Fruit fly (Drosophila melanogaster) whole organism, embryonic: ENCODE results near the gene CG6766.

Experiments used
- ATbp ChIP-seq: fragments of 200-800 bp; sonication (Bioruptor generic); optimal IDR thresholded peaks from 2 replicates; lab custom pipeline; 2017; ENCODE audit warnings: missing biosample characterization, mild to moderate bottlenecking, missing genetic modification characterization, missing genetic modification reagents
- B-H2 ChIP-seq: fragments of 200-800 bp; sonication (Bioruptor generic); optimal IDR thresholded peaks from 2 replicates; lab custom pipeline; 2018; ENCODE audit warnings: missing biosample characterization, mild to moderate bottlenecking, missing genetic modification characterization
- CG11093 ChIP-seq: fragments of 200-800 bp; sonication (Bioruptor generic); IDR thresholded peaks from 3 replicates; pipeline ENCODE4 v1.3.6; 2022; ENCODE audit warnings: missing biosample characterization, missing genetic modification characterization
- CG12104 ChIP-seq: fragments of 200-800 bp; sonication (Bioruptor generic); optimal IDR thresholded peaks from 3 replicates; lab custom pipeline; 2016; ENCODE audit warnings: missing biosample characterization, missing genetic modification characterization
- CG12391 ChIP-seq: fragments of 200-800 bp; sonication (Bioruptor generic); optimal IDR thresholded peaks from 3 replicates; lab custom pipeline; 2018; ENCODE audit warnings: missing biosample characterization, mild to moderate bottlenecking, missing genetic modification characterization, moderate library complexity
- CG12744 ChIP-seq: fragments of 200-800 bp; sonication (Bioruptor generic); optimal IDR thresholded peaks from 2 replicates; lab custom pipeline; 2016; ENCODE audit warnings: missing biosample characterization, missing genetic modification characterization
- CG13775 ChIP-seq: fragments of 200-800 bp; sonication (Bioruptor generic); optimal IDR thresholded peaks from 3 replicates; lab custom pipeline; 2017; ENCODE audit warnings: missing biosample characterization, mild to moderate bottlenecking, missing genetic modification characterization
- CG15011 ChIP-seq: fragments of 200-800 bp; sonication (Bioruptor generic); optimal IDR thresholded peaks from 3 replicates; lab custom pipeline; 2018; ENCODE audit warnings: missing biosample characterization, mild to moderate bottlenecking, missing genetic modification characterization
- CG16813 ChIP-seq: fragments of 200-800 bp; sonication (Bioruptor generic); IDR thresholded peaks from 3 replicates; pipeline ENCODE4 v1.3.6; 2022; ENCODE audit warnings: missing biosample characterization, missing genetic modification characterization; ENCODE audit not compliant: partially characterized antibody
- CG17612 ChIP-seq: fragments of 200-800 bp; sonication (Bioruptor generic); IDR thresholded peaks from 2 replicates; pipeline ENCODE4 v1.3.6; 2022; ENCODE audit warnings: missing biosample characterization, missing genetic modification characterization
- CG2678 ChIP-seq: fragments of 200-800 bp; sonication (Bioruptor generic); optimal IDR thresholded peaks from 3 replicates; lab custom pipeline; 2019; ENCODE audit warnings: missing biosample characterization, mild to moderate bottlenecking, missing genetic modification characterization, moderate library complexity
- CG33557 ChIP-seq: fragments of 200-800 bp; sonication (Bioruptor generic); optimal IDR thresholded peaks from 2 replicates; lab custom pipeline; 2019; ENCODE audit warnings: missing biosample characterization, mild to moderate bottlenecking, missing genetic modification characterization, moderate library complexity
- CG43689 ChIP-seq: fragments of 200-800 bp; sonication (Bioruptor generic); IDR thresholded peaks from 2 replicates; pipeline ENCODE4 v1.3.6; 2022; ENCODE audit warnings: missing biosample characterization, missing genetic modification characterization
- CG6272 ChIP-seq: fragments of 200-800 bp; sonication (Bioruptor generic); IDR thresholded peaks from 2 replicates; pipeline ENCODE4 v1.3.6; 2022; ENCODE audit warnings: missing biosample characterization, missing genetic modification characterization
- CG8359 ChIP-seq: fragments of 200-800 bp; sonication (Bioruptor generic); optimal IDR thresholded peaks from 2 replicates; lab custom pipeline; 2017; ENCODE audit warnings: missing biosample characterization, mild to moderate bottlenecking, missing genetic modification characterization, borderline replicate concordance
- CG9727 ChIP-seq: fragments of 200-800 bp; sonication (Bioruptor generic); optimal IDR thresholded peaks from 3 replicates; lab custom pipeline; 2017; ENCODE audit warnings: missing biosample characterization, mild to moderate bottlenecking, missing genetic modification characterization
- CTCF ChIP-seq: fragments of 200-800 bp; sonication (Bioruptor generic); optimal IDR thresholded peaks from 2 replicates; lab custom pipeline; 2017; ENCODE audit warnings: missing biosample characterization, mild to moderate bottlenecking, missing genetic modification characterization, moderate library complexity
- D ChIP-seq, 2 experiments: fragments of 200-800 bp in 1 of 2; fragments of >200 bp in 1 of 2; sonication (Bioruptor generic) in 1 of 2; optimal IDR thresholded peaks; 2 replicates in 1 of 2; 3 replicates in 1 of 2; lab custom pipeline; 2017; ENCODE audit warnings: mild to moderate bottlenecking in 1 of 2, missing biosample characterization in 1 of 2, missing genetic modification characterization in 1 of 2, missing genetic modification reagents in 1 of 2
- Dp ChIP-seq: fragments of 200-800 bp; sonication (Bioruptor generic); optimal IDR thresholded peaks from 2 replicates; lab custom pipeline; 2018; ENCODE audit warnings: missing biosample characterization, mild to moderate bottlenecking, missing genetic modification characterization, moderate library complexity
- ERR ChIP-seq: fragments of 200-800 bp; sonication (Bioruptor generic); optimal IDR thresholded peaks from 2 replicates; lab custom pipeline; 2016; ENCODE audit warnings: missing biosample characterization, missing genetic modification characterization
- HLH3B ChIP-seq: fragments of 200-800 bp; sonication (Bioruptor generic); IDR thresholded peaks from 2 replicates; pipeline ENCODE4 v1.3.6; 2022; ENCODE audit warnings: missing biosample characterization, missing genetic modification characterization
- MTF-1 ChIP-seq: fragments of 200-800 bp; sonication (Bioruptor generic); optimal IDR thresholded peaks from 2 replicates; lab custom pipeline; 2018; ENCODE audit warnings: missing biosample characterization, mild to moderate bottlenecking, missing genetic modification characterization, borderline replicate concordance
- Med ChIP-seq: fragments of 200-800 bp; sonication (Bioruptor generic); peaks from one replicate; lab custom pipeline; 2016; ENCODE audit warnings: missing biosample characterization, missing genetic modification characterization, mild to moderate bottlenecking, inconsistent platforms, moderate library complexity
- Rx ChIP-seq: fragments of 200-800 bp; sonication (Bioruptor generic); IDR thresholded peaks from 2 replicates; pipeline ENCODE4 v1.3.6; 2022; ENCODE audit warnings: missing biosample characterization, missing genetic modification characterization
- Side ChIP-seq: fragments of 200-800 bp; sonication (Bioruptor generic); optimal IDR thresholded peaks from 2 replicates; lab custom pipeline; 2016; ENCODE audit warnings: missing biosample characterization, missing genetic modification characterization
- ab ChIP-seq: fragments of 200-800 bp; sonication (Bioruptor generic); optimal IDR thresholded peaks from 2 replicates; lab custom pipeline; 2016; ENCODE audit warnings: missing biosample characterization, missing genetic modification characterization
- abd-A ChIP-seq: fragments of 200-800 bp; sonication (Bioruptor generic); optimal IDR thresholded peaks from 3 replicates; lab custom pipeline; 2019; ENCODE audit warnings: missing biosample characterization, mild to moderate bottlenecking, missing genetic modification characterization, moderate library complexity
- ac ChIP-seq: fragments of 200-800 bp; sonication (Bioruptor generic); optimal IDR thresholded peaks from 3 replicates; lab custom pipeline; 2017; ENCODE audit warnings: missing biosample characterization, mild to moderate bottlenecking, missing genetic modification characterization
- aop ChIP-seq: fragments of 200-800 bp; sonication (Bioruptor generic); IDR thresholded peaks from 2 replicates; pipeline ENCODE4 v1.3.6; 2022; ENCODE audit warnings: missing biosample characterization, missing genetic modification characterization
- cad ChIP-seq: fragments of >200 bp; optimal IDR thresholded peaks from 2 replicates; lab custom pipeline; 2017; ENCODE audit warnings: missing biosample characterization, missing genetic modification characterization
- cg ChIP-seq: fragments of 200-800 bp; sonication (Bioruptor generic); optimal IDR thresholded peaks from 3 replicates; lab custom pipeline; 2019; ENCODE audit warnings: missing biosample characterization, mild to moderate bottlenecking, missing genetic modification characterization, moderate library complexity
- chinmo ChIP-seq: fragments of 200-800 bp; sonication (Bioruptor generic); IDR thresholded peaks from 4 replicates; pipeline ENCODE4 v1.3.6; 2022; ENCODE audit warnings: missing biosample characterization, missing genetic modification characterization; ENCODE audit not compliant: partially characterized antibody
- dmrt99B ChIP-seq: fragments of 200-800 bp; sonication (Bioruptor generic); optimal IDR thresholded peaks from 2 replicates; lab custom pipeline; 2018; ENCODE audit warnings: missing biosample characterization, mild to moderate bottlenecking, missing genetic modification characterization, moderate library complexity
- emc ChIP-seq: fragments of 200-800 bp; sonication (Bioruptor generic); optimal IDR thresholded peaks from 2 replicates; lab custom pipeline; 2016; ENCODE audit warnings: missing biosample characterization, missing genetic modification characterization
- fd64A ChIP-seq: fragments of 200-800 bp; sonication (Bioruptor generic); optimal IDR thresholded peaks from 3 replicates; lab custom pipeline; 2018; ENCODE audit warnings: missing biosample characterization, mild to moderate bottlenecking, missing genetic modification characterization
- gro ChIP-seq: fragments of 200-800 bp; sonication (Bioruptor generic); optimal IDR thresholded peaks from 2 replicates; lab custom pipeline; 2016; ENCODE audit warnings: missing biosample characterization, missing genetic modification characterization
- gsb-n ChIP-seq: fragments of 200-800 bp; sonication (Bioruptor generic); optimal IDR thresholded peaks from 3 replicates; lab custom pipeline; 2018; ENCODE audit warnings: missing biosample characterization, mild to moderate bottlenecking, missing genetic modification characterization
- ham ChIP-seq: fragments of 200-800 bp; sonication (Bioruptor generic); IDR thresholded peaks from 2 replicates; pipeline ENCODE4 v1.3.6; 2022; ENCODE audit warnings: missing biosample characterization, missing genetic modification characterization
- lov ChIP-seq, 2 experiments: fragments of 200-800 bp in 1 of 2; fragments of >200 bp in 1 of 2; sonication (Bioruptor generic) in 1 of 2; IDR thresholded peaks in 1 of 2; optimal IDR thresholded peaks in 1 of 2; 2 replicates in 1 of 2; 3 replicates in 1 of 2; pipeline versions ENCODE4 v1.3.6 to Lab custom; 2017 to 2022; ENCODE audit warnings: missing biosample characterization in 1 of 2, missing genetic modification characterization in 1 of 2
- nom ChIP-seq: fragments of 200-800 bp; sonication (Bioruptor generic); optimal IDR thresholded peaks from 2 replicates; lab custom pipeline; 2017; ENCODE audit warnings: missing biosample characterization, missing genetic modification characterization, mild to moderate bottlenecking, moderate library complexity, missing genetic modification reagents
- oc ChIP-seq: fragments of 200-800 bp; sonication (Bioruptor generic); optimal IDR thresholded peaks from 2 replicates; lab custom pipeline; 2018; ENCODE audit warnings: missing biosample characterization, mild to moderate bottlenecking, missing genetic modification characterization, moderate library complexity
- onecut ChIP-seq: fragments of 200-800 bp; sonication (Bioruptor generic); IDR thresholded peaks from 2 replicates; pipeline ENCODE4 v1.3.6; 2022; ENCODE audit warnings: missing biosample characterization, missing genetic modification characterization
- pb ChIP-seq: fragments of 200-800 bp; sonication (Bioruptor generic); optimal IDR thresholded peaks from 3 replicates; lab custom pipeline; 2016; ENCODE audit warnings: missing biosample characterization, missing genetic modification characterization
- pfk ChIP-seq: fragments of 200-800 bp; sonication (Bioruptor generic); optimal IDR thresholded peaks from 2 replicates; lab custom pipeline; 2018; ENCODE audit warnings: missing biosample characterization, mild to moderate bottlenecking, missing genetic modification characterization, moderate library complexity
- pzg ChIP-seq: fragments of 200-800 bp; sonication (Bioruptor generic); optimal IDR thresholded peaks from 3 replicates; lab custom pipeline; 2018; ENCODE audit warnings: missing biosample characterization, mild to moderate bottlenecking, missing genetic modification characterization, moderate library complexity
- sens ChIP-seq: fragments of 200-800 bp; sonication (Bioruptor generic); peaks from one replicate; lab custom pipeline; 2016; ENCODE audit warnings: missing biosample characterization, missing genetic modification characterization
- slou ChIP-seq: fragments of 200-800 bp; sonication (Bioruptor generic); optimal IDR thresholded peaks from 3 replicates; lab custom pipeline; 2016; ENCODE audit warnings: missing biosample characterization, missing genetic modification characterization
- sqz ChIP-seq: fragments of 200-800 bp; sonication (Bioruptor generic); optimal IDR thresholded peaks from 3 replicates; lab custom pipeline; 2018; ENCODE audit warnings: missing biosample characterization, mild to moderate bottlenecking, missing genetic modification characterization
- sug ChIP-seq: fragments of 200-800 bp; optimal IDR thresholded peaks from 2 replicates; lab custom pipeline; 2019; ENCODE audit warnings: missing biosample characterization, mild to moderate bottlenecking, missing genetic modification characterization, moderate library complexity

CG6766 gene

DNA sequence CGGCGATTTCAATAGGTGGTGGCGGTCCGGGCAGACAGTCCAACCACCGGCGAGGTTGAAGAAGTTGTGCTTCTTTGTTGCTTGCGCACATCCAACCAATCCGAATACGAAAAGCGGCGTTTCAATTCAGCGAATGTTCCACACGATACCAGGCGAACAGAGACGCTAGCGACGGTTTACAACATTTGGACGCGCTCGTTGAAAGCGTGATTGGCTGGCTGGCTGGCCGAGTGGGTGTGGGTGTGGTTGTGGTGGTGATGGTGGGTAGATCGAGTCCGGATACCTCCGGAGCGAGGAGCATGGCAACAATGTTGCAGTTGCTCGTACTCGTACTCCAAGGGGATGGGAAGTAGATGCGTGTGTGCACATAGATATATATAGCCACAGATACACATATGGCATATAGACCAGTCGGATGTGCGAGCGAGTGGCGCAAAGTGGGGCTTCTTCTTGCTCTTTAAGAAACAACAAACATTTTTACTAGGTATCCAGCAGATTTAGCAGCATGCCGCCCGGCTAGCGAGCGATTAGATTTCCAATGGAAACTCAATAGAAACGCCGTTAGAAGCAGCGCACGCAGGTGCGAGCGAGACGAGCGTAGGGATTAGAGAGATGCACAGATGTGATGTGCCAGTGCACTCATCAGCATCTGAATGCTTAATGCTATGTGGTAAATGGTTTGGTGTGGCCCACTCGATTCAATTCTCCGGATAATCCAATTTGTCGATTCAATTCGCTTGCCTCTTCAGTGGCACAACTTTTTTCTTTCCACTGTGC, 30.2 kb downstream of the CG6766 start (continued):
- TF ChIP-seq CG16813 (no peak), D (optimal IDR thresholded peaks at IDR 0.05; lab: Kevin White, UChicago) (peak; percentile 91), D (GFP tag; optimal IDR thresholded peaks at IDR 0.05; lab: Kevin White, UChicago) (peak; percentile 8), CG13775 (GFP tag; lab: Kevin White, UChicago) (no peak), CG11093 (GFP tag; lab: Robert Waterston, UW) (no peak), oc (tag; lab: Kevin White, UChicago) (peak; percentile 99), emc (GFP tag; lab: Kevin White, UChicago) (no peak), Rx (GFP tag; lab: Robert Waterston, UW) (no peak), CG33557 (GFP tag; lab: Kevin White, UChicago) (peak; percentile 40), gsb-n (peak; percentile 63), fd64A (peak; percentile 55), aop (no peak), Med (GFP tag; lab: Kevin White, UChicago) (peak; percentile 94), CG12744 (GFP tag; lab: Kevin White, UChicago) (no peak), dmrt99B (tag; lab: Kevin White, UChicago) (peak; percentile 55), ac (peak; percentile 14), cad (no peak), CTCF (GFP tag; lab: Kevin White, UChicago) (peak; percentile 18), ERR (GFP tag; lab: Kevin White, UChicago) (peak; percentile 21), abd-A (peak; percentile 87), CG6272 (no peak), CG2678 (tag; lab: Kevin White, UChicago) (no peak), CG12391 (peak; percentile 0), sug (peak; percentile 91), CG8359 (GFP tag; lab: Kevin White, UChicago) (peak; percentile 34), CG9727 (GFP tag; lab: Kevin White, UChicago) (peak; percentile 69), HLH3B (GFP tag; lab: Robert Waterston, UW) (no peak), chinmo (GFP tag; lab: Robert Waterston, UW) (no peak), MTF-1 (GFP tag; lab: Kevin White, UChicago) (peak; percentile 58), pfk (GFP tag; lab: Kevin White, UChicago) (peak; percentile 68), CG17612 (GFP tag; lab: Robert Waterston, UW) (no peak), ham (no peak), ab (GFP tag; lab: Kevin White, UChicago) (peak; percentile 84), nom (peak; percentile 65), CG12104 (GFP tag; lab: Kevin White, UChicago) (no peak), ATbp (peak; percentile 35), gro (GFP tag; lab: Kevin White, UChicago) (peak; percentile 53), lov (optimal IDR thresholded peaks at IDR 0.05; lab: Kevin White, UChicago) (no peak), lov (GFP tag; IDR thresholded peaks at IDR 0.05; lab: Robert Waterston, UW) (no peak), pb (GFP tag; lab: Kevin White, UChicago) (peak; percentile 18), CG15011 (GFP tag; lab: Kevin White, UChicago) (peak; percentile 16), CG43689 (GFP tag; lab: Robert Waterston, UW) (no peak), B-H2 (GFP tag; lab: Kevin White, UChicago) (peak; percentile 60), pzg (peak; percentile 5), Dp (no peak), cg (peak; percentile 91), Side (GFP tag; lab: Kevin White, UChicago) (peak; percentile 56), onecut (GFP tag; lab: Robert Waterston, UW) (peak; percentile 63), sqz (GFP tag; lab: Kevin White, UChicago) (peak; percentile 50), slou (GFP tag; lab: Kevin White, UChicago) (no peak), sens (GFP tag; lab: Kevin White, UChicago) (peak; percentile 84)
